Fruit fly (Drosophila melanogaster): ENCODE measurements around the gene CG8236.

DNA sequence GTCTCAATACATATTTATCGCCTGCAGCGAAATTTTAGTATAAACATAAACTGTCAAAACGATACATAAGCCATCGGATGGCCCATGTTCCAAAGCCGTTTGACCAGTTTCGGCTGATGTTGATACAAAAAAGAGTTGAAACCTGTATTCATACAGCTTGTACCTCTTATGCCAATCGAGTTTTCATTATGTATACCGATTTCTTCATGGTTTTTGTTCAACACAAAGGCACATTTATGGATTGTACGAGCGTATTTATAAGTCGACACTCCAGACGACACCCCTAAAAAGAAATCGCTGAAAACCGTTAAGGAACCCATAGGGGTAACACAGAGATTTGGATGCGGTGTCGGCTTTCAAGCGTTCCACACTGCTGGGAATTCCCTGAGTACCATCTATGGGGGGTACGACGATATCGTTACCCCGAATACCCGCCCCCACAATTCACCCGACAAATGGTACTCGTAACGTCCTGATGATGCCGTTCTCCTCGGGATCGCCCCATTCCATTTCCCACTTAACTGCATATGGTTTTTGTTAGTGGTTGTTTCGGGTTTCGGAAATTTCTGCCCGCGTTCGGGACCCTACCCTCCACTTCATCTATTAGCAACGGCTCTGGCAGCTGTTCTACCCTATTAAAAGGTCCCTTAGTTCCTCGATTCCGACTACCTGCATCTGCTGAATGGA, 38.8 kb downstream of the CG8236 start:
- no peak for TF ChIP-seq pan (optimal IDR thresholded peaks at IDR 0.05)
- no peak for TF ChIP-seq EcR (GFP tag; optimal IDR thresholded peaks at IDR 0.05)
